Worm (Caenorhabditis elegans): ENCODE results near the gene Y39A3B.7.

ce11 chrIII:1939625-1939988, 45.2 kb downstream of the Y39A3B.7 start:
- TF ChIP-seq ceh-31 (tag; optimal IDR thresholded peaks at IDR 0.05): no peak
- no peak for TF ChIP-seq ceh-14 (tag; optimal IDR thresholded peaks at IDR 0.05)
- TF ChIP-seq C08G9.2 (tag; optimal IDR thresholded peaks at IDR 0.05): no peak

Data from whole organism, late embryonic.